Fruit fly (Drosophila melanogaster) S2 (cell line): Measurements from ENCODE around the gene Vps33B.

Experiments used
- CG8478 ChIP-seq: fragments of >200 bp; optimal IDR thresholded peaks from 2 replicates; lab custom pipeline; 2018
- CTCF ChIP-seq, 2 experiments: fragments of >200 bp; optimal IDR thresholded peaks; 2 replicates each; lab custom pipeline; 2018

DNA sequence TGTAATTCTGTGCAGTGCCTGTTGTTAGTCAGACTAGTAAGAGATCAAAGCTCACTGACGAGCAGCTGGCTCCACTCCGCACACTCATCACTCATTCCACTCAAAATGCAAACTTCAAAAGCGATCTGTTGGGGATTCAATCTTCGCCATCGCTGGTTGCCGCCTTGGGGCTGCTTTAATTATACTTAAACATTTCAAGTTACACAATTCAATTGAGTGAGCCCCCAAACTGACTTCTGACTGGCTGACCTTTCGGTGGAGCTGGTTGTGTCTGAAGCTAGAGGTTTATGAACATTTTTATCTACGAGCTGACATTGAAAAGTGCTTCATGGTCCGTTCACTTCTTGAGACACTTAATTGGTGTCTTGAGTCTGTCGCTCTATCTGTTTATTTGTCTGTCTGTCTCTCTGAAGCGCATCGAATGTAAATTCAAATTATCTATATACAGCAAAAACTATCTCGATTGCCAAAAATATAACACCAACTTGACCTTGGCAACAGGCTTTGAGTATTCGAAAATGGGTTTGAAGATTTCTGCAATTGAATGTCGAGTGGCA lies 36.0 kb upstream of the Vps33B start:
- TF ChIP-seq CTCF (optimal IDR thresholded peaks at IDR 0.05; lab: Kevin White, UChicago) (no peak), CG8478 (no peak)
